Fruit fly (Drosophila melanogaster) whole organism, embryonic: ENCODE measurements around the gene CG7506.

Source experiments
- BtbVII ChIP-seq: fragments of 200-800 bp; sonication (Bioruptor generic); optimal IDR thresholded peaks from 3 replicates; lab custom pipeline; 2017; ENCODE audit warnings: missing biosample characterization, mild to moderate bottlenecking, missing genetic modification characterization
- CG3065 ChIP-seq: fragments of 200-800 bp; sonication (Bioruptor generic); optimal IDR thresholded peaks from 2 replicates; lab custom pipeline; 2016; ENCODE audit warnings: missing biosample characterization, missing genetic modification characterization
- CG7786 ChIP-seq: fragments of 200-800 bp; sonication (Bioruptor generic); optimal IDR thresholded peaks from 2 replicates; lab custom pipeline; 2016; ENCODE audit warnings: missing biosample characterization, missing genetic modification characterization
- MTF-1 ChIP-seq: fragments of 200-800 bp; sonication (Bioruptor generic); optimal IDR thresholded peaks from 2 replicates; lab custom pipeline; 2018; ENCODE audit warnings: missing biosample characterization, mild to moderate bottlenecking, missing genetic modification characterization, borderline replicate concordance
- Mes4 ChIP-seq: fragments of 200-800 bp; sonication (Bioruptor generic); optimal IDR thresholded peaks from 2 replicates; lab custom pipeline; 2016; ENCODE audit warnings: missing biosample characterization, missing genetic modification characterization
- NC2α ChIP-seq: fragments of 200-800 bp; sonication (Bioruptor generic); optimal IDR thresholded peaks from 2 replicates; lab custom pipeline; 2016; ENCODE audit warnings: missing biosample characterization, missing genetic modification characterization
- Tbp ChIP-seq: fragments of >200 bp; optimal IDR thresholded peaks from 2 replicates; lab custom pipeline; 2018; ENCODE audit warnings: missing biosample characterization, missing genetic modification characterization
- abd-A ChIP-seq: fragments of 200-800 bp; sonication (Bioruptor generic); optimal IDR thresholded peaks from 3 replicates; lab custom pipeline; 2019; ENCODE audit warnings: missing biosample characterization, mild to moderate bottlenecking, missing genetic modification characterization, moderate library complexity
- dmrt11E ChIP-seq: fragments of 200-800 bp; sonication (Bioruptor generic); optimal IDR thresholded peaks from 3 replicates; lab custom pipeline; 2018; ENCODE audit warnings: missing biosample characterization, mild to moderate bottlenecking, missing genetic modification characterization, moderate library complexity
- hb ChIP-seq: fragments of 200-800 bp; sonication (Bioruptor generic); IDR thresholded peaks from 3 replicates; pipeline ENCODE4 v1.3.6; 2022; ENCODE audit warnings: missing biosample characterization, missing genetic modification characterization; ENCODE audit not compliant: partially characterized antibody
- hbn ChIP-seq: fragments of 200-800 bp; sonication (Bioruptor generic); IDR thresholded peaks from 2 replicates; pipeline ENCODE4 v1.3.6; 2022; ENCODE audit warnings: missing biosample characterization, missing genetic modification characterization; ENCODE audit not compliant: partially characterized antibody
- mam ChIP-seq: fragments of 200-800 bp; sonication (Bioruptor generic); optimal IDR thresholded peaks from 3 replicates; lab custom pipeline; 2016; ENCODE audit warnings: missing biosample characterization, missing genetic modification characterization
- stwl ChIP-seq: fragments of 200-800 bp; sonication (Bioruptor generic); optimal IDR thresholded peaks from 3 replicates; lab custom pipeline; 2018; ENCODE audit warnings: missing biosample characterization, mild to moderate bottlenecking, missing genetic modification characterization, moderate library complexity
- wdn ChIP-seq: fragments of 200-800 bp; sonication (Bioruptor generic); IDR thresholded peaks from 2 replicates; pipeline ENCODE4 v1.3.6; 2022; ENCODE audit warnings: missing biosample characterization, missing genetic modification characterization
- zfh1 ChIP-seq: fragments of 200-800 bp; sonication (Bioruptor generic); IDR thresholded peaks from 3 replicates; pipeline ENCODE4 v1.3.6; 2022; ENCODE audit warnings: missing biosample characterization, missing genetic modification characterization

CG7506 gene

DNA sequence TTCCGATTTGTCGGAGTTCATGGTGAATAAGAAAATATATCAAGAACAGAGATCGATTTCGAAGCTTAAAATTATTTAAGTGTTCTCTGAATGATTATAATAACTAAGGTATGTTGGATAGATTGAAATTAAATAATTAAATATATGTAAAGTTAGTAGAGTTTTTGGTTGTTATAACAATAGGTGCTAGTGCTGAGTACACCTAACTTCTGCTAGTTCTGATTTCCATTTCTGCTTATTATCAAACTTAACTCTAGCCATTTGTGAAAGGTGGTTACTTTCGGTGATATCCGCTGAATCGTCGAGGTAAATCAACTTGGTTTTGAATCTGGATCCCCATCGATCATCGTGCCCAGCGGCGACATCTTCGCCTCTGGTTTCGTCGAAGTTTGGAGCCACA lies 50.5 kb downstream of the CG7506 start, which contains the start of gene t-Grip84:
Gene t-Grip84 (minus strand): TSS at position 101 of the 400 bp plus-strand sequence.
- TF ChIP-seq MTF-1 (GFP tag; lab: Kevin White, UChicago) = no peak
- no peak for TF ChIP-seq wdn (GFP tag; lab: Robert Waterston, UW)
- TF ChIP-seq CG3065 (GFP tag; lab: Kevin White, UChicago) = no peak
- no peak for TF ChIP-seq mam
- TF ChIP-seq NC2α (GFP tag; lab: Kevin White, UChicago) = no peak
- TF ChIP-seq stwl (tag; lab: Kevin White, UChicago) = no peak
- no peak for TF ChIP-seq hb
- TF ChIP-seq dmrt11E = no peak
- no peak for TF ChIP-seq zfh1 (GFP tag; lab: Robert Waterston, UW)
- no peak for TF ChIP-seq BtbVII (GFP tag; lab: Kevin White, UChicago)
- no peak for TF ChIP-seq Mes4
- TF ChIP-seq hbn (GFP tag; lab: Robert Waterston, UW) = no peak
- TF ChIP-seq CG7786 (GFP tag; lab: Kevin White, UChicago) = no peak
- TF ChIP-seq Tbp (GFP tag; lab: Kevin White, UChicago) = no peak
- TF ChIP-seq abd-A (tag; lab: Kevin White, UChicago) = no peak
